Fruit fly (Drosophila melanogaster): Measurements from ENCODE around the gene Snx17.

dm6 chr2L:10251592-10251991 lies 44.8 kb upstream of the Snx17 start, which contains the start of gene Ror:
- no peak for TF ChIP-seq Hr39 (GFP tag; optimal IDR thresholded peaks at IDR 0.05)
- no peak for TF ChIP-seq vri (GFP tag; optimal IDR thresholded peaks at IDR 0.05)
- no peak for TF ChIP-seq Blimp-1 (GFP tag; optimal IDR thresholded peaks at IDR 0.05)

All from whole organism, prepupa.